Worm (Caenorhabditis elegans) whole organism, mixed stage, embryonic: ENCODE results near the gene gba-1.

Experiments used
- elt-1 ChIP-seq: sonication (generic microtip); optimal IDR thresholded peaks from 2 replicates; lab custom pipeline; 2017; ENCODE audit warnings: missing genetic modification characterization, mild to moderate bottlenecking, missing compliant biosample characterization, antibody characterized with exemption, moderate library complexity, borderline replicate concordance; ENCODE audit not compliant: insufficient read depth
- nhr-28 ChIP-seq: fragments of 150-350 bp; optimal IDR thresholded peaks from 2 replicates; lab custom pipeline; 2014; ENCODE audit warnings: missing biosample characterization, missing genetic modification characterization
- ztf-11 ChIP-seq: fragments of 150-350 bp; optimal IDR thresholded peaks from 2 replicates; lab custom pipeline; 2014; ENCODE audit warnings: missing biosample characterization, missing genetic modification characterization

DNA sequence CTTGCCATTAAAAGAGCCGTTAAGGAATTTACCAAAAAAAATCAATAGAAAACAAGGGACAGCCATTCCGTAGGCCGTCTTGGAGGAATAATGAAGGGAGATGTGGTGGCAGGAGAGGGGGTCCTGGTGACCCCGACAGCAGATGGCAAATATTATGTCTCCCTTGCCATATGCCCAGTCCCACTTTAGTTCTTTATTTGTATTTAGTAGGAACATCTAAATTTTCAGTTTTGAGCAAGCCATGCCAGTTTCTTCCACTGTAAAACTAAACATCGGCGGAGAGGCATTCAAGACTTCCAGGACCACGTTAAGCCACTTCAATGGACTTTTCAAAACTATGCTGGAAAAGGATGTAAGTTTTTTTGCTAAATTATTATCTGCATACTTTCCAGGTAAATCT is 39.3 kb upstream of the gba-1 start, which contains the start of gene C40A11.4:
- no peak for TF ChIP-seq elt-1 (tag; lab: Kevin White, UChicago)
- TF ChIP-seq nhr-28 (tag; lab: Kevin White, UChicago): no peak
- no peak for TF ChIP-seq ztf-11 (tag; lab: Kevin White, UChicago)
